Worm (Caenorhabditis elegans) whole organism, young adult: ENCODE data around the gene Y56A3A.6.

ENCODE experiments used
- B0261.1 ChIP-seq: sonication (generic microtip); optimal IDR thresholded peaks from 2 replicates; lab custom pipeline; 2016; ENCODE audit warnings: mild to moderate bottlenecking, missing genetic modification characterization, moderate library complexity, missing compliant biosample characterization
- B0336.3 ChIP-seq: fragments of 200-800 bp; sonication (Bioruptor generic); IDR thresholded peaks from 2 replicates; pipeline ENCODE4 v1.3.6; 2022; ENCODE audit warnings: missing genetic modification characterization, missing compliant biosample characterization
- C17E4.6 ChIP-seq: fragments of 200-800 bp; sonication (Bioruptor generic); IDR thresholded peaks from 2 replicates; pipeline ENCODE4 v1.3.6; 2022; ENCODE audit warnings: missing genetic modification reagents, missing genetic modification characterization, missing compliant biosample characterization
- D2030.7 ChIP-seq: fragments of 200-800 bp; sonication (Bioruptor generic); IDR thresholded peaks from 2 replicates; pipeline ENCODE4 v1.3.6; 2022; ENCODE audit warnings: missing genetic modification reagents, missing genetic modification characterization, missing compliant biosample characterization
- K11D2.4 ChIP-seq: fragments of 200-800 bp; sonication (Bioruptor generic); IDR thresholded peaks from 2 replicates; pipeline ENCODE4 v1.3.6; 2022; ENCODE audit warnings: missing genetic modification reagents, missing genetic modification characterization, missing compliant biosample characterization
- Y53G8AR.9 ChIP-seq: fragments of 200-800 bp; sonication (Bioruptor generic); conservative IDR thresholded peaks from 2 replicates; pipeline ENCODE4 v1.3.6; 2022; ENCODE audit warnings: missing genetic modification reagents, missing genetic modification characterization, missing compliant biosample characterization
- Y56A3A.18 ChIP-seq: fragments of 200-800 bp; sonication (Bioruptor generic); IDR thresholded peaks from 2 replicates; pipeline ENCODE4 v1.3.6; 2022; ENCODE audit warnings: missing genetic modification reagents, missing genetic modification characterization, missing compliant biosample characterization
- atf-7 ChIP-seq: sonication (generic microtip); optimal IDR thresholded peaks from 2 replicates; lab custom pipeline; 2017; ENCODE audit warnings: mild to moderate bottlenecking, missing genetic modification characterization, missing compliant biosample characterization
- attf-6 ChIP-seq: fragments of 200-800 bp; sonication (Bioruptor generic); IDR thresholded peaks from 2 replicates; pipeline ENCODE4 v1.3.6; 2022; ENCODE audit warnings: missing genetic modification reagents, missing genetic modification characterization, missing compliant biosample characterization
- ccch-3 ChIP-seq: fragments of 200-800 bp; sonication (Bioruptor generic); optimal IDR thresholded peaks from 2 replicates; lab custom pipeline; 2018; ENCODE audit warnings: mild to moderate bottlenecking, missing genetic modification characterization, missing compliant biosample characterization
- ceh-40 ChIP-seq: fragments of 200-800 bp; sonication (Bioruptor generic); IDR thresholded peaks from 2 replicates; pipeline ENCODE4 v1.3.6; 2022; ENCODE audit warnings: missing genetic modification characterization, missing compliant biosample characterization
- ceh-58 ChIP-seq: fragments of 200-800 bp; sonication (Bioruptor generic); IDR thresholded peaks from 2 replicates; pipeline ENCODE4 v1.3.6; 2022; ENCODE audit warnings: missing genetic modification characterization, missing compliant biosample characterization
- dpl-1 ChIP-seq: fragments of 150-350 bp; optimal IDR thresholded peaks from 2 replicates; lab custom pipeline; 2014; ENCODE audit warnings: missing biosample characterization, missing genetic modification reagents, missing genetic modification characterization
- efl-1 ChIP-seq: fragments of 150-350 bp; optimal IDR thresholded peaks from 2 replicates; lab custom pipeline; 2014; ENCODE audit warnings: missing biosample characterization, missing genetic modification reagents, missing genetic modification characterization
- ets-4 ChIP-seq: fragments of 200-800 bp; sonication (Bioruptor generic); optimal IDR thresholded peaks from 2 replicates; lab custom pipeline; 2018; ENCODE audit warnings: mild to moderate bottlenecking, missing genetic modification characterization, missing compliant biosample characterization
- gei-17 ChIP-seq: fragments of 200-800 bp; sonication (Bioruptor generic); optimal IDR thresholded peaks from 2 replicates; lab custom pipeline; 2018; ENCODE audit warnings: mild to moderate bottlenecking, missing genetic modification characterization, missing compliant biosample characterization
- hlh-26 ChIP-seq: fragments of 200-800 bp; sonication (Bioruptor generic); conservative IDR thresholded peaks from 2 replicates; pipeline ENCODE4 v1.3.6; 2022; ENCODE audit warnings: missing genetic modification reagents, missing genetic modification characterization, missing compliant biosample characterization
- hmg-20 ChIP-seq: fragments of 200-800 bp; sonication (Bioruptor generic); IDR thresholded peaks from 2 replicates; pipeline ENCODE4 v1.3.6; 2022; ENCODE audit warnings: missing genetic modification reagents, missing genetic modification characterization, missing compliant biosample characterization
- hsf-1 ChIP-seq: fragments of 200-800 bp; sonication (Bioruptor generic); IDR thresholded peaks from 2 replicates; pipeline ENCODE4 v1.3.6; 2022; ENCODE audit warnings: missing genetic modification reagents, missing genetic modification characterization, missing compliant biosample characterization
- let-526 ChIP-seq: fragments of 200-800 bp; sonication (Bioruptor generic); IDR thresholded peaks from 2 replicates; pipeline ENCODE4 v1.3.6; 2022; ENCODE audit warnings: missing genetic modification reagents, missing genetic modification characterization, missing compliant biosample characterization
- lin-35 ChIP-seq, 3 experiments: fragments of 150-350 bp in 2 of 3; sonication (generic microtip) in 1 of 3; optimal IDR thresholded peaks; 2 replicates each; lab custom pipeline; 2014 to 2018; ENCODE audit warnings: missing biosample characterization in 3 of 3, missing genetic modification characterization in 3 of 3, missing genetic modification reagents in 3 of 3
- lin-40 ChIP-seq: sonication (generic microtip); optimal IDR thresholded peaks from 2 replicates; lab custom pipeline; 2016; ENCODE audit warnings: missing genetic modification characterization, mild to moderate bottlenecking, missing compliant biosample characterization, missing genotype, missing genetic modification reagents
- lin-54 ChIP-seq: fragments of 200-800 bp; sonication (Bioruptor generic); optimal IDR thresholded peaks from 2 replicates; lab custom pipeline; 2018; ENCODE audit warnings: mild to moderate bottlenecking, missing genetic modification characterization, missing compliant biosample characterization
- madf-6 ChIP-seq: fragments of 200-800 bp; sonication (Bioruptor generic); IDR thresholded peaks from 2 replicates; pipeline ENCODE4 v1.3.6; 2022; ENCODE audit warnings: missing genetic modification reagents, missing genetic modification characterization, missing compliant biosample characterization
- madf-8 ChIP-seq: fragments of 200-800 bp; sonication (Bioruptor generic); conservative IDR thresholded peaks from 2 replicates; pipeline ENCODE4 v1.3.6; 2022; ENCODE audit warnings: missing genetic modification reagents, missing genetic modification characterization, missing compliant biosample characterization
- mxl-1 ChIP-seq: sonication (generic microtip); optimal IDR thresholded peaks from 2 replicates; lab custom pipeline; 2016; ENCODE audit warnings: missing genetic modification characterization, missing compliant biosample characterization
- nfya-1 ChIP-seq: sonication (generic microtip); optimal IDR thresholded peaks from 2 replicates; lab custom pipeline; 2017; ENCODE audit warnings: antibody characterized with exemption, missing compliant biosample characterization, missing genetic modification characterization, borderline replicate concordance; ENCODE audit not compliant: insufficient read depth
- nfyb-1 ChIP-seq: fragments of 200-800 bp; sonication (Bioruptor generic); IDR thresholded peaks from 2 replicates; pipeline ENCODE4 v1.3.6; 2022; ENCODE audit warnings: missing genetic modification reagents, missing genetic modification characterization, missing compliant biosample characterization
- nhr-27 ChIP-seq: fragments of 200-800 bp; sonication (Bioruptor generic); optimal IDR thresholded peaks from 2 replicates; lab custom pipeline; 2018; ENCODE audit warnings: mild to moderate bottlenecking, missing genetic modification characterization, moderate library complexity, missing compliant biosample characterization
- nhr-80 ChIP-seq: sonication (generic microtip); optimal IDR thresholded peaks from 2 replicates; lab custom pipeline; 2016; ENCODE audit warnings: missing genetic modification characterization, missing compliant biosample characterization
- pbrm-1 ChIP-seq: fragments of 200-800 bp; sonication (Bioruptor generic); IDR thresholded peaks from 2 replicates; pipeline ENCODE4 v1.3.6; 2022; ENCODE audit warnings: missing genetic modification reagents, missing genetic modification characterization, missing compliant biosample characterization
- pha-4 ChIP-seq: fragments of 150-350 bp; sonication (generic microtip); optimal IDR thresholded peaks from 2 replicates; lab custom pipeline; 2014; ENCODE audit warnings: missing biosample characterization, missing genetic modification reagents, missing genetic modification characterization
- repo-1 ChIP-seq: sonication (generic microtip); optimal IDR thresholded peaks from 2 replicates; lab custom pipeline; 2017; ENCODE audit warnings: mild to moderate bottlenecking, missing genetic modification characterization, missing compliant biosample characterization
- rpc-1 ChIP-seq, 2 experiments: fragments of 150-350 bp in 1 of 2; sonication (generic microtip) in 1 of 2; optimal IDR thresholded peaks; 2 replicates each; lab custom pipeline; 2014 to 2018; ENCODE audit warnings: missing biosample characterization in 1 of 2, missing genetic modification characterization in 1 of 2, missing genetic modification reagents in 1 of 2, missing genotype in 1 of 2
- snpc-1.3 ChIP-seq: sonication (generic microtip); optimal IDR thresholded peaks from 2 replicates; lab custom pipeline; 2017; ENCODE audit warnings: missing genetic modification characterization, mild to moderate bottlenecking, missing compliant biosample characterization, antibody characterized with exemption, moderate library complexity, missing genotype, missing genetic modification reagents; ENCODE audit not compliant: insufficient read depth
- sptf-2 ChIP-seq: fragments of 200-800 bp; sonication (Bioruptor generic); optimal IDR thresholded peaks from 2 replicates; lab custom pipeline; 2018; ENCODE audit warnings: mild to moderate bottlenecking, missing genetic modification characterization, missing compliant biosample characterization
- tlf-1 ChIP-seq: fragments of 200-800 bp; sonication (Bioruptor generic); optimal IDR thresholded peaks from 2 replicates; lab custom pipeline; 2018; ENCODE audit warnings: mild to moderate bottlenecking, missing genetic modification characterization, missing compliant biosample characterization
- zim-3 ChIP-seq: sonication (generic microtip); optimal IDR thresholded peaks from 2 replicates; lab custom pipeline; 2017; ENCODE audit warnings: mild to moderate bottlenecking, missing genetic modification characterization, moderate library complexity, missing compliant biosample characterization
- ztf-18 ChIP-seq: sonication (generic microtip); optimal IDR thresholded peaks from 2 replicates; lab custom pipeline; 2016; ENCODE audit warnings: missing genotype, mild to moderate bottlenecking, missing genetic modification characterization, missing compliant biosample characterization
- ztf-22 ChIP-seq: fragments of 200-800 bp; sonication (Bioruptor generic); optimal IDR thresholded peaks from 2 replicates; lab custom pipeline; 2018; ENCODE audit warnings: mild to moderate bottlenecking, missing genetic modification characterization, moderate library complexity, missing compliant biosample characterization
- ztf-28 ChIP-seq: fragments of 200-800 bp; sonication (Bioruptor generic); IDR thresholded peaks from 2 replicates; pipeline ENCODE4 v1.3.6; 2022; ENCODE audit warnings: missing genetic modification reagents, missing genetic modification characterization, missing compliant biosample characterization
- ztf-6 ChIP-seq: fragments of 200-800 bp; sonication (Bioruptor generic); IDR thresholded peaks from 2 replicates; pipeline ENCODE4 v1.3.6; 2022; ENCODE audit warnings: missing genetic modification reagents, missing genetic modification characterization, missing compliant biosample characterization

Y56A3A.6 gene

ce11 chrIII:11869231-11869912, 9.2 kb downstream of the Y56A3A.6 start, which contains the start of gene taf-12 (continued):
- TF ChIP-seq D2030.7 (GFP tag; lab: Robert Waterston, UW), result peak; percentile 57; the same call in 1 of the 2 replicates
- TF ChIP-seq madf-8 (GFP tag; lab: Robert Waterston, UW), result peak; percentile 80
- peak; percentile 36 for TF ChIP-seq efl-1 (GFP tag; lab: Kevin White, UChicago)
- TF ChIP-seq lin-54, result peak; percentile 61
- TF ChIP-seq Y56A3A.18, result no peak
- peak in 1 of 3 experiments; percentile 14 for TF ChIP-seq lin-35 (GFP tag; optimal IDR thresholded peaks at IDR 0.05; lab: Kevin White, UChicago)

ce11 chrIII:11866127-11866526, 12.5 kb downstream of the Y56A3A.6 start:
- TF ChIP-seq tlf-1 (GFP tag; lab: Kevin White, UChicago), result no peak
- TF ChIP-seq nfyb-1 (GFP tag; lab: Robert Waterston, UW), result peak; percentile 58; the same call in 1 of the 2 replicates

ce11 chrIII:11862149-11862548, 16.5 kb downstream of the Y56A3A.6 start, which contains the start of gene Y56A3A.2:
Y56A3A.2 (minus strand) TSS chrIII:11862249.
- no peak for TF ChIP-seq ztf-22
- TF ChIP-seq madf-6, result no peak
- no peak for TF ChIP-seq ztf-28 (GFP tag; lab: Robert Waterston, UW)
- TF ChIP-seq snpc-1.3 (tag; lab: Kevin White, UChicago), result no peak
- TF ChIP-seq hmg-20, result no peak
- no peak for TF ChIP-seq pha-4 (tag; lab: Kevin White, UChicago)
- no peak for TF ChIP-seq madf-8 (GFP tag; lab: Robert Waterston, UW)
- TF ChIP-seq atf-7 (tag; lab: Kevin White, UChicago), result no peak
- TF ChIP-seq nfya-1, result no peak
- TF ChIP-seq dpl-1, result no peak
- no peak for TF ChIP-seq nhr-80
- TF ChIP-seq Y53G8AR.9 (GFP tag; lab: Robert Waterston, UW), result no peak
- TF ChIP-seq pbrm-1 (GFP tag; lab: Robert Waterston, UW), result no peak
- TF ChIP-seq ets-4 (GFP tag; lab: Kevin White, UChicago), result no peak
- TF ChIP-seq mxl-1, result no peak
- TF ChIP-seq repo-1 (tag; lab: Kevin White, UChicago), result no peak

DNA sequence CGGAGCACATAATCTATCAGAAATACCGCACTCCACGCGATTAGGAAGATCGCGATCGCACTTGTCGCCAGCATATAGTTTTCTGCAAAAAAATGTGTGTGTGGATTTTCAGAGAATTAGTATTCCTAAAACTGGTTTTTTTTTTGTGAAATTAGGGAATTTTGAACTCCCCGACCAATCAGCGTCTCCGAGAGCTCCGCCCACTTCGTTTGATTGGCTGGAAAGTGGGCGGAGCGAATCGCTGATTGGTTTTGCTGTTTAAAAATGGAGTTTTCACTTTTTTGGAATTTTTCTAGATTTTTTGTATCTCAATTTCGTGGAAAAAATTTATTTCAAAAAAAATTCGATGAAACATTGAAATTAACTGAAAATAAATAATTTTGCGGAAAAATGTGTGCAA, 17.5 kb downstream of the Y56A3A.6 start:
- TF ChIP-seq ztf-18 (no peak), ceh-40 (no peak), gei-17 (GFP tag; lab: Kevin White, UChicago) (no peak), nfyb-1 (GFP tag; lab: Robert Waterston, UW) (peak; percentile 52)

DNA sequence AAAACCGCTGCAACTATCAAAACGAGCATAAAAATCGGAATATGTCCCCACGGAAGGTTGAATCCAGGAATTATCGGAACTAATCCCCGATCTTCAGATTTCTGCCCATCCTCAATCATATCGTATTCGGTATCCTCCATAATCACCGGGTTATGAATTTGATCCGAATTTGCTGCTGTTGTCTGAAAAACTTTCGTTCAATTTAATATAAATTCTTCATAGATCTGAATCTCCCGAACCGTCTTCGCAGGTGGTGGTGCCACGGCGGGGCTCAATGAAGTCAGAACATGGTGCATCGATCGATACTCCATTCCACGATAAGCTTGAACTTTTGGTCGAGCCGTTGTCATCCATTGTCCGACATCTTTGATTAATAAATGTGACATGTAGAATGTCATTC, 21.8 kb downstream of the Y56A3A.6 start:
- TF ChIP-seq attf-6 (no peak), sptf-2 (GFP tag; lab: Kevin White, UChicago) (no peak), K11D2.4 (GFP tag; lab: Robert Waterston, UW) (no peak), hsf-1 (GFP tag; lab: Robert Waterston, UW) (no peak), B0261.1 (tag; lab: Kevin White, UChicago) (no peak), zim-3 (no peak), lin-54 (no peak), B0336.3 (no peak), hlh-26 (no peak), efl-1 (GFP tag; lab: Kevin White, UChicago) (no peak), ztf-6 (GFP tag; lab: Robert Waterston, UW) (no peak), C17E4.6 (no peak), rpc-1 (optimal IDR thresholded peaks at IDR 0.05; lab: Kevin White, UChicago) (no peak), rpc-1 (tag; optimal IDR thresholded peaks at IDR 0.05; lab: Kevin White, UChicago) (no peak), ccch-3 (GFP tag; lab: Kevin White, UChicago) (no peak), ceh-58 (GFP tag; lab: Robert Waterston, UW) (no peak), let-526 (GFP tag; lab: Robert Waterston, UW) (no peak), lin-40 (tag; lab: Kevin White, UChicago) (no peak), nhr-27 (tag; lab: Kevin White, UChicago) (no peak), madf-8 (GFP tag; lab: Robert Waterston, UW) (no peak)
- TF ChIP-seq, all 124 proteins: peak for 0
